Worm (Caenorhabditis elegans) whole organism, L3 larva: ENCODE results near the gene srx-131.

ENCODE experiments used
- ceh-82 ChIP-seq: fragments of 150-350 bp; optimal IDR thresholded peaks from 2 replicates; lab custom pipeline; 2014; ENCODE audit warnings: missing biosample characterization, missing genetic modification characterization
- mdl-1 ChIP-seq: fragments of 150-350 bp; optimal IDR thresholded peaks from 2 replicates; lab custom pipeline; 2014; ENCODE audit warnings: missing biosample characterization, missing genetic modification characterization
- nhr-23 ChIP-seq: fragments of 150-350 bp; optimal IDR thresholded peaks from 2 replicates; lab custom pipeline; 2014; ENCODE audit warnings: missing biosample characterization, missing genetic modification reagents, missing genetic modification characterization
- nhr-25 ChIP-seq: sonication (generic microtip); optimal IDR thresholded peaks from 2 replicates; lab custom pipeline; 2017; ENCODE audit warnings: missing biosample characterization, missing genetic modification characterization
- ztf-11 ChIP-seq: fragments of 150-350 bp; optimal IDR thresholded peaks from 2 replicates; lab custom pipeline; 2014; ENCODE audit warnings: missing biosample characterization, missing genetic modification characterization

ce11 chrV:13873323-13873722, 28.1 kb downstream of the srx-131 start:
- TF ChIP-seq nhr-25 (tag; lab: Kevin White, UChicago) (no peak), ceh-82 (tag; lab: Kevin White, UChicago) (no peak), ztf-11 (tag; lab: Kevin White, UChicago) (no peak), nhr-23 (no peak), mdl-1 (tag; lab: Kevin White, UChicago) (no peak)
